Fruit fly (Drosophila melanogaster): ENCODE data around the gene CG33270.

Gene CG33270

dm6 chr3L:11531300-11531699 is 47.1 kb downstream of the CG33270 start (continued):
- no peak for TF ChIP-seq HLH4C (GFP tag; IDR thresholded peaks at IDR 0.05; ENCODE audit: partially characterized antibody)
- TF ChIP-seq D (optimal IDR thresholded peaks at IDR 0.05): no peak
- TF ChIP-seq D (GFP tag; optimal IDR thresholded peaks at IDR 0.05): no peak
- no peak for TF ChIP-seq CG14860 (GFP tag; IDR thresholded peaks at IDR 0.05; ENCODE audit: partially characterized antibody)
- no peak for TF ChIP-seq MTF-1 (GFP tag; optimal IDR thresholded peaks at IDR 0.05; ENCODE audit: borderline replicate concordance)
- no peak for TF ChIP-seq ftz-f1 (GFP tag; optimal IDR thresholded peaks at IDR 0.05)
- TF ChIP-seq CG10654 (GFP tag; optimal IDR thresholded peaks at IDR 0.05): no peak
- TF ChIP-seq CG18011 (GFP tag; optimal IDR thresholded peaks at IDR 0.05): no peak
- no peak for TF ChIP-seq CG11093 (GFP tag; IDR thresholded peaks at IDR 0.05)
- no peak for TF ChIP-seq CG13296 (GFP tag; optimal IDR thresholded peaks at IDR 0.05)
- TF ChIP-seq ato (GFP tag; IDR thresholded peaks at IDR 0.05; ENCODE audit: partially characterized antibody): no peak
- no peak for TF ChIP-seq CG10565 (GFP tag; optimal IDR thresholded peaks at IDR 0.05)
- 0 out of 3 replicates have a peak, but pooled peaks have one; percentile 8 for TF ChIP-seq Mrtf (GFP tag; IDR thresholded peaks at IDR 0.05)
- no peak for TF ChIP-seq h (optimal IDR thresholded peaks at IDR 0.05)
- TF ChIP-seq tio (GFP tag; optimal IDR thresholded peaks at IDR 0.05): no peak
- TF ChIP-seq sisA (GFP tag; IDR thresholded peaks at IDR 0.05): no peak
- no peak for TF ChIP-seq Sry-β (GFP tag; optimal IDR thresholded peaks at IDR 0.05)
- TF ChIP-seq ems (GFP tag; optimal IDR thresholded peaks at IDR 0.05): no peak
- peak; percentile 87 for TF ChIP-seq mirr (GFP tag; optimal IDR thresholded peaks at IDR 0.05)
- no peak for TF ChIP-seq bcd (GFP tag; optimal IDR thresholded peaks at IDR 0.05)
- TF ChIP-seq CG11456 (GFP tag; IDR thresholded peaks at IDR 0.05): 0 out of 3 replicates have a peak, but pooled peaks have one; percentile 19
- no peak for TF ChIP-seq repo (GFP tag; optimal IDR thresholded peaks at IDR 0.05)
- TF ChIP-seq Gsc (GFP tag; IDR thresholded peaks at IDR 0.05): no peak
- TF ChIP-seq CG10366 (GFP tag; IDR thresholded peaks at IDR 0.05): no peak
- no peak for TF ChIP-seq CrebB (tag; optimal IDR thresholded peaks at IDR 0.05)
- TF ChIP-seq CG14441 (GFP tag; IDR thresholded peaks at IDR 0.05): no peak
- no peak for TF ChIP-seq tll (GFP tag; optimal IDR thresholded peaks at IDR 0.05)
- TF ChIP-seq lov (optimal IDR thresholded peaks at IDR 0.05): no peak
- no peak for TF ChIP-seq lov (GFP tag; IDR thresholded peaks at IDR 0.05)
- TF ChIP-seq CG7745 (tag; optimal IDR thresholded peaks at IDR 0.05): no peak
- TF ChIP-seq Usf (GFP tag; optimal IDR thresholded peaks at IDR 0.05): no peak
- no peak for TF ChIP-seq grn (GFP tag; optimal IDR thresholded peaks at IDR 0.05)
- no peak for TF ChIP-seq CG1529 (GFP tag; optimal IDR thresholded peaks at IDR 0.05)
- no peak for TF ChIP-seq CG17328 (GFP tag; IDR thresholded peaks at IDR 0.05)
- no peak for TF ChIP-seq CG9817 (tag; optimal IDR thresholded peaks at IDR 0.05)
- no peak for TF ChIP-seq lola (GFP tag; optimal IDR thresholded peaks at IDR 0.05)
- TF ChIP-seq fd96Cb (tag; optimal IDR thresholded peaks at IDR 0.05): no peak
- TF ChIP-seq prd (optimal IDR thresholded peaks at IDR 0.05): no peak
- TF ChIP-seq prd (GFP tag; IDR thresholded peaks at IDR 0.05): no peak
- no peak for TF ChIP-seq zen2 (GFP tag; IDR thresholded peaks at IDR 0.05; ENCODE audit: partially characterized antibody)
- no peak for TF ChIP-seq Max (GFP tag; optimal IDR thresholded peaks at IDR 0.05)
- peak; percentile 3 for TF ChIP-seq fd64A (GFP tag; optimal IDR thresholded peaks at IDR 0.05)
- TF ChIP-seq CG10462 (GFP tag; optimal IDR thresholded peaks at IDR 0.05): no peak
- TF ChIP-seq Aef1 (GFP tag; IDR thresholded peaks at IDR 0.05): no peak
- TF ChIP-seq CG34376 (GFP tag; optimal IDR thresholded peaks at IDR 0.05): no peak
- TF ChIP-seq exex (tag; optimal IDR thresholded peaks at IDR 0.05): peak; percentile 51
- no peak for TF ChIP-seq ssp (GFP tag; IDR thresholded peaks at IDR 0.05)
- TF ChIP-seq CG7928 (GFP tag; optimal IDR thresholded peaks at IDR 0.05): no peak
- no peak for TF ChIP-seq crp (GFP tag; optimal IDR thresholded peaks at IDR 0.05)
- TF ChIP-seq nmo (GFP tag; optimal IDR thresholded peaks at IDR 0.05): no peak
- no peak for TF ChIP-seq sc (optimal IDR thresholded peaks at IDR 0.05)
- no peak for TF ChIP-seq sc (GFP tag; optimal IDR thresholded peaks at IDR 0.05)

Measured in whole organism, embryonic.